Fruit fly (Drosophila melanogaster) whole organism, adult: ENCODE measurements around the gene CG2145.

Source experiments
- CG11617 ChIP-seq: fragments of 200-800 bp; sonication (Bioruptor generic); optimal IDR thresholded peaks from 2 replicates; lab custom pipeline; 2017; ENCODE audit warnings: mild to moderate bottlenecking, missing biosample characterization, missing genetic modification reagents, missing genetic modification characterization
- CG12768 ChIP-seq: fragments of 200-800 bp; sonication (Bioruptor generic); optimal IDR thresholded peaks from 2 replicates; lab custom pipeline; 2017; ENCODE audit warnings: missing biosample characterization, missing genetic modification characterization, mild to moderate bottlenecking, moderate library complexity, missing genetic modification reagents
- CG14711 ChIP-seq: fragments of 200-800 bp; sonication (Bioruptor generic); optimal IDR thresholded peaks from 2 replicates; lab custom pipeline; 2018; ENCODE audit warnings: missing biosample characterization, mild to moderate bottlenecking, missing genetic modification characterization, moderate library complexity
- CG7045 ChIP-seq: fragments of 200-800 bp; sonication (Bioruptor generic); optimal IDR thresholded peaks from 2 replicates; lab custom pipeline; 2017; ENCODE audit warnings: missing biosample characterization, mild to moderate bottlenecking, missing genetic modification characterization
- CG7101 ChIP-seq: fragments of 200-800 bp; sonication (Bioruptor generic); optimal IDR thresholded peaks from 2 replicates; lab custom pipeline; 2018; ENCODE audit warnings: missing biosample characterization, mild to moderate bottlenecking, missing genetic modification characterization, moderate library complexity
- Crg-1 ChIP-seq: fragments of 200-800 bp; sonication (Bioruptor generic); optimal IDR thresholded peaks from 2 replicates; lab custom pipeline; 2016; ENCODE audit warnings: missing biosample characterization, missing genetic modification characterization
- Mnt ChIP-seq: fragments of 200-800 bp; sonication (Bioruptor generic); optimal IDR thresholded peaks from 2 replicates; lab custom pipeline; 2016; ENCODE audit warnings: missing biosample characterization, mild to moderate bottlenecking, missing genetic modification characterization
- cnc ChIP-seq, 2 experiments: fragments of >200 bp; optimal IDR thresholded peaks; 2 replicates each; lab custom pipeline; 2017
- kay ChIP-seq: fragments of 200-800 bp; sonication (Bioruptor generic); peaks from one replicate; lab custom pipeline; 2016; ENCODE audit warnings: missing biosample characterization, missing genetic modification characterization, borderline replicate concordance
- ovo ChIP-seq: fragments of 200-800 bp; sonication (Bioruptor generic); optimal IDR thresholded peaks from 2 replicates; lab custom pipeline; 2016; ENCODE audit warnings: missing biosample characterization, missing genetic modification characterization
- pad ChIP-seq: fragments of 200-800 bp; sonication (Bioruptor generic); optimal IDR thresholded peaks from 3 replicates; lab custom pipeline; 2017; ENCODE audit warnings: missing biosample characterization, missing genetic modification characterization, mild to moderate bottlenecking, moderate library complexity, missing genetic modification reagents
- tj ChIP-seq: fragments of 200-800 bp; sonication (Bioruptor generic); optimal IDR thresholded peaks from 3 replicates; lab custom pipeline; 2017; ENCODE audit warnings: missing biosample characterization, mild to moderate bottlenecking, missing genetic modification characterization, moderate library complexity
- toe ChIP-seq: fragments of 200-800 bp; sonication (Bioruptor generic); optimal IDR thresholded peaks from 2 replicates; lab custom pipeline; 2016; ENCODE audit warnings: missing biosample characterization, missing genetic modification characterization

- TF ChIP-seq ovo, result no peak
- no peak for TF ChIP-seq Crg-1 (GFP tag; lab: Kevin White, UChicago)
- TF ChIP-seq kay (GFP tag; lab: Kevin White, UChicago), result no peak
- peak; percentile 25 for TF ChIP-seq Mnt (GFP tag; lab: Kevin White, UChicago)
- TF ChIP-seq CG7101 (tag; lab: Kevin White, UChicago), result peak; percentile 7
- TF ChIP-seq cnc (optimal IDR thresholded peaks at IDR 0.05; lab: Kevin White, UChicago), result no peak
- TF ChIP-seq CG11617 (GFP tag; lab: Kevin White, UChicago), result no peak
- TF ChIP-seq toe, result no peak
- peak; percentile 9 for TF ChIP-seq CG14711 (tag; lab: Kevin White, UChicago)
- no peak for TF ChIP-seq CG12768
- no peak for TF ChIP-seq pad
- TF ChIP-seq CG7045, result no peak
- TF ChIP-seq tj (GFP tag; lab: Kevin White, UChicago), result no peak
These were observed 37.1 kb upstream of the CG2145 start for dm6 chrX:10889955-10890617.
